Fruit fly (Drosophila melanogaster) Kc167 (cell line): ENCODE data around the gene Or98a.

ENCODE experiments used
- Myc ChIP-seq: fragments of >200 bp; optimal IDR thresholded peaks from 2 replicates; lab custom pipeline; 2017; ENCODE audit warnings: missing external identifiers
- Sin3A ChIP-seq: fragments of >200 bp; optimal IDR thresholded peaks from 2 replicates; lab custom pipeline; 2018; ENCODE audit warnings: missing external identifiers
- h ChIP-seq: fragments of >200 bp; optimal IDR thresholded peaks from 3 replicates; lab custom pipeline; 2018; ENCODE audit warnings: missing external identifiers
- insv ChIP-seq: fragments of >200 bp; optimal IDR thresholded peaks from 3 replicates; lab custom pipeline; 2018; ENCODE audit warnings: missing external identifiers
- psq ChIP-seq: fragments of >200 bp; optimal IDR thresholded peaks from 2 replicates; lab custom pipeline; 2017; ENCODE audit warnings: missing external identifiers
- ttk ChIP-seq: sonication (Bioruptor generic); optimal IDR thresholded peaks from 2 replicates; lab custom pipeline; 2017; ENCODE audit warnings: missing external identifiers

Or98a gene

dm6 chr3R:27845650-27846049 lies at the start of gene Or98a:
TSS of gene Or98a (plus strand) at chr3R:27845950.
- no peak for TF ChIP-seq Myc
- TF ChIP-seq h = no peak
- no peak for TF ChIP-seq insv (lab: Kevin White, UChicago)
- no peak for TF ChIP-seq psq (lab: Kevin White, UChicago)
- no peak for TF ChIP-seq ttk (lab: Kevin White, UChicago)
- no peak for TF ChIP-seq Sin3A (lab: Kevin White, UChicago)

dm6 chr3R:27813251-27813650 lies 32.5 kb upstream of the Or98a start:
- TF ChIP-seq h (no peak), Sin3A (lab: Kevin White, UChicago) (no peak), psq (lab: Kevin White, UChicago) (no peak), Myc (no peak), ttk (lab: Kevin White, UChicago) (no peak), insv (lab: Kevin White, UChicago) (no peak)

- TF ChIP-seq h (no peak), ttk (lab: Kevin White, UChicago) (no peak), psq (lab: Kevin White, UChicago) (no peak), insv (lab: Kevin White, UChicago) (no peak), Sin3A (lab: Kevin White, UChicago) (no peak), Myc (no peak)
Observed at dm6 chr3R:27826188-27826587, 19.6 kb upstream of the Or98a start.

dm6 chr3R:27843809-27844208 lies 1.9 kb upstream of the Or98a start:
- no peak for TF ChIP-seq psq (lab: Kevin White, UChicago)
- no peak for TF ChIP-seq Sin3A (lab: Kevin White, UChicago)
- TF ChIP-seq ttk (lab: Kevin White, UChicago) = no peak
- TF ChIP-seq h = no peak
- TF ChIP-seq Myc = no peak

- TF ChIP-seq Myc = no peak
Observed at dm6 chr3R:27872290-27872689, 26.5 kb downstream of the Or98a start, which contains the start of gene CG12426. TSS of gene CG12426 (minus strand) at chr3R:27872390.

dm6 chr3R:27888110-27888509 lies 42.4 kb downstream of the Or98a start:
- TF ChIP-seq psq (lab: Kevin White, UChicago) (no peak), ttk (lab: Kevin White, UChicago) (no peak), insv (lab: Kevin White, UChicago) (no peak), Sin3A (lab: Kevin White, UChicago) (no peak), Myc (no peak), h (no peak)
